Worm (Caenorhabditis elegans): Measurements from ENCODE around the gene lron-15.

ce11 chrII:6558887-6559286, 14.2 kb upstream of the lron-15 start:
- TF ChIP-seq nhr-76 (tag; optimal IDR thresholded peaks at IDR 0.05) (no peak), ztf-11 (tag; optimal IDR thresholded peaks at IDR 0.05) (no peak), nhr-12 (tag; optimal IDR thresholded peaks at IDR 0.05) (no peak), lin-13 (tag; optimal IDR thresholded peaks at IDR 0.05) (no peak), unc-62 (GFP tag; optimal IDR thresholded peaks at IDR 0.05) (no peak)
